Fruit fly (Drosophila melanogaster): ENCODE measurements around the gene CG16782.

The CG16782 gene

DNA sequence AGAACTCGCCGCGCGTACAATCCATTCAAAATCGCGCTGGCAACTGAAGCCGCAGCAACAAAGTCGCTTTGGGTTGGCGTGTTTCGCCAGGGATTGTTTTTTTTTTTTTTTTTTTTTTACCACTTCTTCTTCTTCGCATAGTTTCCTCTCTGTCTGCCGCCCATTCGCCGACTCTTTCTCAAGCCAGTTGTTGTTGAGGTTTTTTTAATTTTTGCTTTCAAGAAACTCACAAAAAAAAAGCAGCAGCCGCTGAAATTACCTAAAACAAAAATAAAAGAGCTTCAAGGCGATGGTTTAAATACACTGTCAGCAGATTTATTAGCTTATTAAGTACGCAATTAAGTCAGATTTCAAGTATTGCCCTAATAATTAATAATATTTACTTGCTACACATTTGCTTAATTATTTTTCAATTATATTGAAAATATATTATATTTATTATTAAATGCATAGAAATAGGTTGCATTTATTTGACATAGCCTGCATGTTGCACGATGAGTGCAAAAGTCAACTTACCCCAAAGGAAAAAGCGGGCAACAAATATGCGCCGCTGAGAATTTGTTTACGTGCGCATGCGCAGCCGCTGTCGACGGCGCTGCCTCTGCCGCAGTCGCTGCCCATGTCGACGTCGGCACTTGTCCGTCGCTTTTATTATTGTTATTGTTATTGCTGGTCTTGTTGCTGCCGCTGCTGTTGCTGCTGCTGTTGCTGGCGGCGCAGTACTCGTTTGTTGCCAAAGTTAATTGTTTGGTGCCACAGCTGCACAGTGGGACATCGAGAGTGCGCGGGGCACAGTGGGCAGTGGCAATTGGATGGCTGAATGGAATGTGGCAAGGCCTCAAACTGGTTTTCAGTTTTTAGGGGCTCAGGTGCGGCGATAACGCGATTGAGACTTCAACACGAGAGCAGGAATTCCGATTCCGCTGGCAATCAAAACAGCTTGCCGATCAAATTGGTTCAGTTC lies 14.7 kb upstream of the CG16782 start, which contains the start of gene CG12206 (continued):
- TF ChIP-seq CG43689 (GFP tag; IDR thresholded peaks at IDR 0.05) (no peak), dysf (GFP tag; IDR thresholded peaks at IDR 0.05) (peak; percentile 69; the same call in 2 of the 3 replicates), MTF-1 (GFP tag; optimal IDR thresholded peaks at IDR 0.05; ENCODE audit: borderline replicate concordance) (no peak), salm (tag; optimal IDR thresholded peaks at IDR 0.05) (peak; percentile 23), pho (GFP tag; optimal IDR thresholded peaks at IDR 0.05) (no peak), CG11696 (GFP tag; IDR thresholded peaks at IDR 0.05) (no peak), lmd (GFP tag; IDR thresholded peaks at IDR 0.05) (peak; percentile 73), ara (GFP tag; IDR thresholded peaks at IDR 0.05) (peak; percentile 43; the same call in 1 of the 2 replicates), CG3407 (GFP tag; optimal IDR thresholded peaks at IDR 0.05) (peak; percentile 2), gsb-n (tag; optimal IDR thresholded peaks at IDR 0.05) (peak; percentile 25), CG6689 (GFP tag; IDR thresholded peaks at IDR 0.05) (peak; percentile 77), row (GFP tag; IDR thresholded peaks at IDR 0.05) (peak; percentile 81), CG17385 (GFP tag; optimal IDR thresholded peaks at IDR 0.05) (peak; percentile 66), mld (GFP tag; IDR thresholded peaks at IDR 0.05; ENCODE audit: partially characterized antibody) (no peak), CG7987 (GFP tag; optimal IDR thresholded peaks at IDR 0.05) (no peak), sd (tag; optimal IDR thresholded peaks at IDR 0.05) (peak; percentile 81), ro (GFP tag; IDR thresholded peaks at IDR 0.05) (no peak), bbx (GFP tag; IDR thresholded peaks at IDR 0.05; ENCODE audit: partially characterized antibody) (no peak), repo (GFP tag; optimal IDR thresholded peaks at IDR 0.05) (no peak), CG3065 (GFP tag; optimal IDR thresholded peaks at IDR 0.05) (no peak), CG15696 (tag; optimal IDR thresholded peaks at IDR 0.05) (no peak), schlank (tag; optimal IDR thresholded peaks at IDR 0.05) (no peak), CG3163 (GFP tag; optimal IDR thresholded peaks at IDR 0.05) (no peak), Asciz (GFP tag; optimal IDR thresholded peaks at IDR 0.05) (peak; percentile 9), CG9817 (tag; optimal IDR thresholded peaks at IDR 0.05) (peak; percentile 46), knrl (GFP tag; IDR thresholded peaks at IDR 0.05; ENCODE audit: partially characterized antibody) (no peak), CG15269 (tag; optimal IDR thresholded peaks at IDR 0.05) (peak; percentile 71), Awh (GFP tag; IDR thresholded peaks at IDR 0.05) (no peak), CG8388 (GFP tag; optimal IDR thresholded peaks at IDR 0.05) (peak; percentile 57), chm (GFP tag; IDR thresholded peaks at IDR 0.05) (no peak), Usf (GFP tag; optimal IDR thresholded peaks at IDR 0.05) (peak; percentile 39), sima (GFP tag; optimal IDR thresholded peaks at IDR 0.05) (no peak), CG4617 (GFP tag; optimal IDR thresholded peaks at IDR 0.05; ENCODE audit: borderline replicate concordance) (no peak), sqz (GFP tag; optimal IDR thresholded peaks at IDR 0.05) (peak; percentile 91), CG13894 (tag; optimal IDR thresholded peaks at IDR 0.05) (no peak), sob (GFP tag; IDR thresholded peaks at IDR 0.05) (peak; percentile 39; the same call in 1 of the 2 replicates), CG10267 (tag; optimal IDR thresholded peaks at IDR 0.05) (peak; percentile 42), onecut (GFP tag; IDR thresholded peaks at IDR 0.05) (0 out of 2 replicates have a peak, but pooled peaks have one; percentile 11), Dref (GFP tag; IDR thresholded peaks at IDR 0.05) (no peak), al (GFP tag; IDR thresholded peaks at IDR 0.05) (peak; percentile 53; the same call in 1 of the 2 replicates), Aef1 (GFP tag; IDR thresholded peaks at IDR 0.05) (peak; percentile 42; the same call in 1 of the 3 replicates), CG7745 (tag; optimal IDR thresholded peaks at IDR 0.05) (no peak), CG31224 (GFP tag; IDR thresholded peaks at IDR 0.05) (0 out of 2 replicates have a peak, but pooled peaks have one; percentile 27), CG14965 (GFP tag; optimal IDR thresholded peaks at IDR 0.05; ENCODE audit: borderline replicate concordance) (no peak), lbe (GFP tag; optimal IDR thresholded peaks at IDR 0.05) (peak; percentile 20), CG11723 (GFP tag; optimal IDR thresholded peaks at IDR 0.05) (no peak), vvl (GFP tag; IDR thresholded peaks at IDR 0.05) (peak; percentile 35), cg (GFP tag; optimal IDR thresholded peaks at IDR 0.05) (no peak)
